Worm (Caenorhabditis elegans) whole organism, L2 larva: ENCODE measurements around the gene C36B7.1.

Experiments
- C34F6.9 ChIP-seq: fragments of 150-350 bp; optimal IDR thresholded peaks from 2 replicates; lab custom pipeline; 2014; ENCODE audit warnings: missing biosample characterization, missing genetic modification characterization
- F13H6.1 ChIP-seq: sonication (generic microtip); optimal IDR thresholded peaks from 2 replicates; lab custom pipeline; 2016; ENCODE audit warnings: missing genetic modification characterization, missing compliant biosample characterization
- R02D3.7 ChIP-seq: fragments of 150-350 bp; optimal IDR thresholded peaks from 2 replicates; lab custom pipeline; 2014; ENCODE audit warnings: missing biosample characterization, missing genetic modification characterization
- Y55F3AM.14 ChIP-seq: fragments of 200-800 bp; sonication (Bioruptor generic); optimal IDR thresholded peaks from 2 replicates; lab custom pipeline; 2018; ENCODE audit warnings: mild to moderate bottlenecking, missing genetic modification characterization, missing compliant biosample characterization
- ZK546.5 ChIP-seq: sonication (generic microtip); optimal IDR thresholded peaks from 2 replicates; lab custom pipeline; 2017; ENCODE audit warnings: missing biosample characterization, missing genetic modification characterization
- alr-1 ChIP-seq: fragments of 150-350 bp; optimal IDR thresholded peaks from 2 replicates; lab custom pipeline; 2014; ENCODE audit warnings: missing biosample characterization, missing genetic modification characterization
- aly-2 ChIP-seq: fragments of 150-350 bp; optimal IDR thresholded peaks from 2 replicates; lab custom pipeline; 2014; ENCODE audit warnings: missing biosample characterization, missing genetic modification characterization
- ama-1 ChIP-seq: fragments of 150-350 bp; optimal IDR thresholded peaks from 2 replicates; lab custom pipeline; 2018; ENCODE audit warnings: inconsistent platforms
- blmp-1 ChIP-seq: sonication (generic microtip); optimal IDR thresholded peaks from 2 replicates; lab custom pipeline; 2017; ENCODE audit warnings: missing genetic modification characterization, mild to moderate bottlenecking, missing compliant biosample characterization, antibody characterized with exemption, moderate library complexity; ENCODE audit not compliant: insufficient read depth
- ceh-16 ChIP-seq: fragments of 150-350 bp; optimal IDR thresholded peaks from 2 replicates; lab custom pipeline; 2014; ENCODE audit warnings: missing biosample characterization, missing genetic modification characterization
- ceh-82 ChIP-seq: fragments of 150-350 bp; optimal IDR thresholded peaks from 2 replicates; lab custom pipeline; 2014; ENCODE audit warnings: missing biosample characterization, missing genetic modification characterization
- crh-2 ChIP-seq: sonication (generic microtip); optimal IDR thresholded peaks from 2 replicates; lab custom pipeline; 2017; ENCODE audit warnings: missing biosample characterization, missing genetic modification characterization
- dmd-4 ChIP-seq: sonication (generic microtip); optimal IDR thresholded peaks from 2 replicates; lab custom pipeline; 2017; ENCODE audit warnings: missing biosample characterization, missing genetic modification characterization
- egl-27 ChIP-seq: sonication (generic microtip); optimal IDR thresholded peaks from 3 replicates; lab custom pipeline; 2017; ENCODE audit warnings: missing biosample characterization, missing genetic modification reagents, missing genetic modification characterization
- elt-1 ChIP-seq: fragments of 150-350 bp; optimal IDR thresholded peaks from 2 replicates; lab custom pipeline; 2014; ENCODE audit warnings: missing biosample characterization, missing genetic modification characterization
- elt-3 ChIP-seq: sonication (generic microtip); optimal IDR thresholded peaks from 2 replicates; lab custom pipeline; 2017; ENCODE audit warnings: missing biosample characterization, missing genetic modification characterization
- fos-1 ChIP-seq: fragments of 150-350 bp; optimal IDR thresholded peaks from 2 replicates; lab custom pipeline; 2014; ENCODE audit warnings: missing biosample characterization, missing genetic modification characterization
- gmeb-1 ChIP-seq: fragments of 150-350 bp; optimal IDR thresholded peaks from 2 replicates; lab custom pipeline; 2014; ENCODE audit warnings: missing biosample characterization, missing genetic modification characterization
- lin-11 ChIP-seq: fragments of 150-350 bp; sonication (generic microtip); optimal IDR thresholded peaks from 2 replicates; lab custom pipeline; 2014; ENCODE audit warnings: missing biosample characterization, missing genetic modification characterization, inconsistent platforms, mixed read lengths
- lin-13 ChIP-seq: fragments of 150-350 bp; optimal IDR thresholded peaks from 2 replicates; lab custom pipeline; 2014; ENCODE audit warnings: missing biosample characterization, missing genetic modification reagents, missing genetic modification characterization
- lin-39 ChIP-seq: fragments of 150-350 bp; optimal IDR thresholded peaks from 2 replicates; lab custom pipeline; 2014; ENCODE audit warnings: missing biosample characterization, missing genetic modification reagents, missing genetic modification characterization
- lsy-2 ChIP-seq, 2 experiments: fragments of 150-350 bp in 1 of 2; sonication (generic microtip) in 1 of 2; optimal IDR thresholded peaks; 2 replicates each; lab custom pipeline; 2014 to 2017; ENCODE audit warnings: missing biosample characterization in 2 of 2, missing genetic modification characterization in 2 of 2
- mab-5 ChIP-seq: fragments of 150-350 bp; optimal IDR thresholded peaks from 2 replicates; lab custom pipeline; 2014; ENCODE audit warnings: missing biosample characterization, missing genetic modification characterization
- mbf-1 ChIP-seq: sonication (generic microtip); optimal IDR thresholded peaks from 2 replicates; lab custom pipeline; 2017; ENCODE audit warnings: missing biosample characterization, missing genetic modification characterization
- mdl-1 ChIP-seq, 2 experiments: fragments of 150-350 bp in 1 of 2; sonication (generic microtip) in 1 of 2; optimal IDR thresholded peaks; 2 replicates each; lab custom pipeline; 2017; ENCODE audit warnings: missing biosample characterization in 2 of 2, missing genetic modification characterization in 2 of 2
- nhr-10 ChIP-seq: sonication (generic microtip); optimal IDR thresholded peaks from 2 replicates; lab custom pipeline; 2017; ENCODE audit warnings: missing biosample characterization, missing genetic modification characterization
- nhr-11 ChIP-seq: fragments of 150-350 bp; optimal IDR thresholded peaks from 2 replicates; lab custom pipeline; 2014; ENCODE audit warnings: missing biosample characterization, missing genetic modification characterization
- nhr-12 ChIP-seq: fragments of 150-350 bp; optimal IDR thresholded peaks from 2 replicates; lab custom pipeline; 2014; ENCODE audit warnings: missing biosample characterization, missing genetic modification characterization
- nhr-129 ChIP-seq: fragments of 150-350 bp; optimal IDR thresholded peaks from 2 replicates; lab custom pipeline; 2014; ENCODE audit warnings: missing biosample characterization, missing genetic modification characterization
- nhr-21 ChIP-seq: fragments of 150-350 bp; optimal IDR thresholded peaks from 2 replicates; lab custom pipeline; 2014; ENCODE audit warnings: missing biosample characterization, missing genetic modification characterization
- nhr-23 ChIP-seq: fragments of 150-350 bp; optimal IDR thresholded peaks from 2 replicates; lab custom pipeline; 2014; ENCODE audit warnings: missing biosample characterization, missing genetic modification reagents, missing genetic modification characterization
- nhr-237 ChIP-seq: fragments of 150-350 bp; optimal IDR thresholded peaks from 2 replicates; lab custom pipeline; 2014; ENCODE audit warnings: missing biosample characterization, missing genetic modification characterization
- nhr-25 ChIP-seq: fragments of 150-350 bp; sonication (generic microtip); optimal IDR thresholded peaks from 3 replicates; lab custom pipeline; 2014; ENCODE audit warnings: missing biosample characterization, missing genetic modification characterization
- nhr-6 ChIP-seq: fragments of 150-350 bp; optimal IDR thresholded peaks from 2 replicates; lab custom pipeline; 2014; ENCODE audit warnings: missing biosample characterization, missing genetic modification characterization
- nhr-77 ChIP-seq: fragments of 150-350 bp; optimal IDR thresholded peaks from 2 replicates; lab custom pipeline; 2014; ENCODE audit warnings: missing biosample characterization, missing genetic modification characterization
- peb-1 ChIP-seq: fragments of 150-350 bp; optimal IDR thresholded peaks from 2 replicates; lab custom pipeline; 2014; ENCODE audit warnings: missing biosample characterization, missing genetic modification characterization
- sem-4 ChIP-seq: fragments of 150-350 bp; optimal IDR thresholded peaks from 2 replicates; lab custom pipeline; 2014; ENCODE audit warnings: missing biosample characterization, missing genetic modification reagents, missing genetic modification characterization
- skn-1 ChIP-seq: sonication (generic microtip); optimal IDR thresholded peaks from 2 replicates; lab custom pipeline; 2017; ENCODE audit warnings: missing biosample characterization, missing genetic modification characterization
- sma-3 ChIP-seq: sonication (generic microtip); optimal IDR thresholded peaks from 2 replicates; lab custom pipeline; 2016; ENCODE audit warnings: missing genetic modification reagents, missing genetic modification characterization, missing compliant biosample characterization
- sma-9 ChIP-seq, 2 experiments: fragments of 150-350 bp in 1 of 2; sonication (generic microtip) in 1 of 2; optimal IDR thresholded peaks; 2 replicates each; lab custom pipeline; 2014 to 2016; ENCODE audit warnings: missing genetic modification characterization in 2 of 2, mild to moderate bottlenecking in 1 of 2, missing biosample characterization in 1 of 2, missing compliant biosample characterization in 1 of 2, missing genetic modification reagents in 1 of 2, moderate library complexity in 1 of 2
- snpc-4 ChIP-seq: fragments of 150-350 bp; optimal IDR thresholded peaks from 2 replicates; lab custom pipeline; 2014; ENCODE audit warnings: missing biosample characterization, missing genetic modification characterization
- unc-39 ChIP-seq: fragments of 150-350 bp; optimal IDR thresholded peaks from 2 replicates; lab custom pipeline; 2014; ENCODE audit warnings: missing biosample characterization, missing genetic modification characterization
- unc-55 ChIP-seq: fragments of 150-350 bp; sonication (generic microtip); optimal IDR thresholded peaks from 3 replicates; lab custom pipeline; 2014; ENCODE audit warnings: missing biosample characterization, missing genetic modification reagents, missing genetic modification characterization
- unc-62 ChIP-seq: fragments of 150-350 bp; optimal IDR thresholded peaks from 2 replicates; lab custom pipeline; 2014; ENCODE audit warnings: missing biosample characterization, missing genetic modification reagents, missing genetic modification characterization
- zag-1 ChIP-seq: fragments of 150-350 bp; optimal IDR thresholded peaks from 2 replicates; lab custom pipeline; 2014; ENCODE audit warnings: missing biosample characterization, missing genetic modification characterization
- ztf-1 ChIP-seq: fragments of 200-800 bp; sonication (Bioruptor generic); conservative IDR thresholded peaks from 2 replicates; pipeline ENCODE4 v1.3.6; 2022; ENCODE audit warnings: missing genetic modification characterization, missing compliant biosample characterization
- ztf-11 ChIP-seq: sonication (generic microtip); optimal IDR thresholded peaks from 2 replicates; lab custom pipeline; 2017; ENCODE audit warnings: missing biosample characterization, missing genetic modification characterization
- ztf-4 ChIP-seq: fragments of 150-350 bp; optimal IDR thresholded peaks from 2 replicates; lab custom pipeline; 2014; ENCODE audit warnings: missing biosample characterization, missing genetic modification characterization

Gene C36B7.1

ce11 chrX:7128615-7129014 lies 15.9 kb downstream of the C36B7.1 start:
- TF ChIP-seq C34F6.9 (tag; lab: Kevin White, UChicago) = no peak
- TF ChIP-seq nhr-129 (tag; lab: Kevin White, UChicago) = no peak
- TF ChIP-seq mab-5 (tag; lab: Kevin White, UChicago) = no peak
- no peak for TF ChIP-seq ztf-4 (tag; lab: Kevin White, UChicago)
- no peak for TF ChIP-seq fos-1 (tag; lab: Kevin White, UChicago)
- no peak for TF ChIP-seq lin-39
- no peak for TF ChIP-seq R02D3.7
- no peak for TF ChIP-seq blmp-1 (tag; lab: Kevin White, UChicago)
- no peak for TF ChIP-seq aly-2 (tag; lab: Kevin White, UChicago)
- TF ChIP-seq nhr-6 = no peak
- no peak for TF ChIP-seq ceh-82 (tag; lab: Kevin White, UChicago)
- no peak for TF ChIP-seq unc-39 (tag; lab: Kevin White, UChicago)
- no peak for TF ChIP-seq peb-1 (tag; lab: Kevin White, UChicago)
- no peak for TF ChIP-seq gmeb-1

DNA sequence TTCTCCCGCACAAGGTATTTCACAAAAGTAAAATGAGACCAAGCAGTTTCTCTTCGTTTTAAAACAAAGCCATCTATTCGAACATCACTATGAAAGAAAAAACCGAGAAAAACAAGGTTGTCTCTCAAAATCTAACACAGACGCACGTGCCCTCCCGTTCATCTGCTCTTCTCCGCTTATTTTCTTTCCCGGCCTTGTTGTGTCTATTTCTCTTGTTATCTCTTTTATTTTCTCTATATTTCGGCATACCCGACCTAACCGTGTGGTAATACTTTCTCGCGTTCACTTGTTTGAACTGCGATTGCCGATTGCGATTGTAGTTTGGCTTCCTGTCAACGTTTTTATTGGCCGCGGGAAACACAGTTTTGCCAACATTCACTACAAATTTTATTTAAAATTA lies 16.8 kb downstream of the C36B7.1 start:
- TF ChIP-seq nhr-129 (tag; lab: Kevin White, UChicago) (peak; percentile 32), unc-39 (tag; lab: Kevin White, UChicago) (no peak), mbf-1 (tag; lab: Kevin White, UChicago) (no peak), zag-1 (no peak), sma-9 (GFP tag; optimal IDR thresholded peaks at IDR 0.05; lab: Kevin White, UChicago) (peak; percentile 30), sma-9 (tag; optimal IDR thresholded peaks at IDR 0.05; lab: Kevin White, UChicago) (no peak), nhr-21 (tag; lab: Kevin White, UChicago) (no peak), snpc-4 (tag; lab: Kevin White, UChicago) (no peak), gmeb-1 (no peak), ztf-11 (tag; lab: Kevin White, UChicago) (no peak), unc-62 (GFP tag; lab: Kevin White, UChicago) (no peak), dmd-4 (tag; lab: Kevin White, UChicago) (no peak), lin-13 (GFP tag; lab: Kevin White, UChicago) (no peak), crh-2 (tag; lab: Kevin White, UChicago) (no peak), nhr-25 (tag; lab: Kevin White, UChicago) (peak; percentile 51), unc-55 (GFP tag; lab: Kevin White, UChicago) (no peak), nhr-11 (tag; lab: Kevin White, UChicago) (no peak), blmp-1 (tag; lab: Kevin White, UChicago) (no peak), F13H6.1 (tag; lab: Kevin White, UChicago) (no peak), nhr-10 (no peak), elt-3 (tag; lab: Kevin White, UChicago) (no peak), ceh-16 (tag; lab: Kevin White, UChicago) (no peak), Y55F3AM.14 (no peak), lsy-2 (tag; optimal IDR thresholded peaks at IDR 0.05; lab: Kevin White, UChicago) (peak in 1 of 2 experiments; percentile 14), nhr-237 (tag; lab: Kevin White, UChicago) (no peak), ztf-1 (no peak), alr-1 (tag; lab: Kevin White, UChicago) (no peak), lin-39 (no peak), nhr-77 (tag; lab: Kevin White, UChicago) (no peak), sem-4 (tag; lab: Kevin White, UChicago) (peak; percentile 12), ZK546.5 (tag; lab: Kevin White, UChicago) (no peak), R02D3.7 (no peak), ama-1 (lab: Kevin White, UChicago) (no peak), peb-1 (tag; lab: Kevin White, UChicago) (no peak), nhr-23 (no peak), skn-1 (tag; lab: Kevin White, UChicago) (no peak), sma-3 (GFP tag; lab: Kevin White, UChicago) (no peak), C34F6.9 (tag; lab: Kevin White, UChicago) (peak; percentile 1), lin-11 (tag; lab: Kevin White, UChicago) (no peak), ztf-4 (tag; lab: Kevin White, UChicago) (no peak), egl-27 (tag; lab: Kevin White, UChicago) (no peak), fos-1 (tag; lab: Kevin White, UChicago) (peak; percentile 28), mdl-1 (tag; optimal IDR thresholded peaks at IDR 0.05; lab: Kevin White, UChicago) (peak; percentile 64 to 77), aly-2 (tag; lab: Kevin White, UChicago) (no peak), elt-1 (no peak), nhr-12 (tag; lab: Kevin White, UChicago) (no peak), ceh-82 (tag; lab: Kevin White, UChicago) (no peak), mab-5 (tag; lab: Kevin White, UChicago) (no peak), nhr-6 (no peak)
